Worm (Caenorhabditis elegans) whole organism, L1 larva: ENCODE results near the gene spat-3.

ENCODE experiments used
- nhr-237 ChIP-seq: fragments of 150-350 bp; optimal IDR thresholded peaks from 2 replicates; lab custom pipeline; 2014; ENCODE audit warnings: missing biosample characterization, missing genetic modification characterization
- pag-3 ChIP-seq: sonication (generic microtip); optimal IDR thresholded peaks from 2 replicates; lab custom pipeline; 2017; ENCODE audit warnings: missing genetic modification characterization, mild to moderate bottlenecking, missing compliant biosample characterization, antibody characterized with exemption, borderline replicate concordance; ENCODE audit not compliant: insufficient read depth
- tbx-2 ChIP-seq: sonication (generic microtip); optimal IDR thresholded peaks from 2 replicates; lab custom pipeline; 2016; ENCODE audit warnings: missing genetic modification characterization, missing compliant biosample characterization
- ztf-11 ChIP-seq, 2 experiments: sonication (generic microtip); optimal IDR thresholded peaks; 2 replicates each; lab custom pipeline; 2016 to 2017; ENCODE audit warnings: missing genetic modification characterization in 2 of 2, missing biosample characterization in 1 of 2, missing compliant biosample characterization in 1 of 2

DNA sequence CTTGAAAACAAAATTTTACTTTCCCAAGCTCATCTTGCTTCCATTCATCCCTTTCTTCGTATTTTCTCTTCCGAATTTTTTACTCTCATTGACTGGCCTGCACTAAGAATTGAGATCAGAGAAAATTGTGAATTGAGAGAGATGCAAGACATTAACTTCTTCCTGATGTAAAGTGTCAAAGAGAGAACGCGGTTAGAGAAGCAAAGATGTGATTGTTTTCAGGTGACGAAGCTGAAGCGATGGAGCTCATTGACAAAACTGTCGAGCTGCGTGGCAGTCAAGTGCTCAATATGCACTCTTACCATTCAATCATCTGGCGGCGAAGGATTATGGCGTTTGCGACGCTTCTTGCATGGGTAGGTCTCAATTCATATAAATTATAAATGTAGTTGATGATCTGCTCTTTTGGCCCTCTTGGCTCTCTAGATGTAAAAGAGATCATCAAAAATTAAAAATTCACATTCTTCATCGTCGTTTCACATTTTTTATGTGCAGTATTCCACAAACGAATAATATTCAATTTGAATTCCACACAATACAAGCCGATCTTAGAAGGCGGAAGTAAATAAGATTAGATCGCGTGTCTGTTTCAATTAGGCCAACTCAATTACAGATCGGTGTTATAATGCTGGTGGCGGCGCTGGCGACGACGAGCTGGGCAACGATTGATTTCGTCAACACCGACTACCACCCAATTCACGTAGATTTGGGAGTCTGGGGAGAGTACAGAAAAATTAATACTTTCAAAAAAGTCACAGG, 23.3 kb upstream of the spat-3 start:
- TF ChIP-seq nhr-237 (tag; lab: Kevin White, UChicago) = no peak
- TF ChIP-seq tbx-2 (tag; lab: Kevin White, UChicago) = no peak
- TF ChIP-seq pag-3 (tag; lab: Kevin White, UChicago) = no peak
- TF ChIP-seq ztf-11 (tag; optimal IDR thresholded peaks at IDR 0.05; lab: Kevin White, UChicago) = peak in 1 of 2 experiments; percentile 25
